Worm (Caenorhabditis elegans) whole organism, L3 larva: Measurements from ENCODE around the gene ins-17.

ENCODE experiments used
- R02D3.7 ChIP-seq: fragments of 150-350 bp; optimal IDR thresholded peaks from 2 replicates; lab custom pipeline; 2014; ENCODE audit warnings: missing biosample characterization, missing genetic modification characterization
- ZK546.5 ChIP-seq: sonication (generic microtip); optimal IDR thresholded peaks from 2 replicates; lab custom pipeline; 2017; ENCODE audit warnings: missing biosample characterization, missing genetic modification characterization
- aly-2 ChIP-seq: fragments of 150-350 bp; optimal IDR thresholded peaks from 2 replicates; lab custom pipeline; 2014; ENCODE audit warnings: missing biosample characterization, missing genetic modification characterization
- ama-1 ChIP-seq: fragments of 150-350 bp; optimal IDR thresholded peaks from 2 replicates; lab custom pipeline; 2018
- ceh-16 ChIP-seq: sonication (generic microtip); optimal IDR thresholded peaks from 2 replicates; lab custom pipeline; 2017; ENCODE audit warnings: missing biosample characterization, missing genetic modification characterization
- ceh-28 ChIP-seq: fragments of 150-350 bp; optimal IDR thresholded peaks from 2 replicates; lab custom pipeline; 2014; ENCODE audit warnings: missing biosample characterization, missing genetic modification reagents, missing genetic modification characterization
- ceh-82 ChIP-seq: fragments of 150-350 bp; optimal IDR thresholded peaks from 2 replicates; lab custom pipeline; 2014; ENCODE audit warnings: missing biosample characterization, missing genetic modification characterization
- ceh-9 ChIP-seq: sonication (generic microtip); optimal IDR thresholded peaks from 2 replicates; lab custom pipeline; 2018; ENCODE audit warnings: missing biosample characterization, missing genetic modification characterization
- daf-12 ChIP-seq: fragments of 150-350 bp; optimal IDR thresholded peaks from 2 replicates; lab custom pipeline; 2014; ENCODE audit warnings: missing biosample characterization, missing genetic modification reagents, missing genetic modification characterization
- egl-27 ChIP-seq: sonication (generic microtip); optimal IDR thresholded peaks from 4 replicates; lab custom pipeline; 2017; ENCODE audit warnings: missing biosample characterization, missing genetic modification reagents, missing genetic modification characterization
- egl-5 ChIP-seq: fragments of 150-350 bp; optimal IDR thresholded peaks from 2 replicates; lab custom pipeline; 2017; ENCODE audit warnings: missing biosample characterization, missing genetic modification reagents, missing genetic modification characterization, inconsistent platforms
- elt-1 ChIP-seq: fragments of 150-350 bp; optimal IDR thresholded peaks from 2 replicates; lab custom pipeline; 2014; ENCODE audit warnings: missing biosample characterization, missing genetic modification characterization
- elt-2 ChIP-seq: sonication (generic microtip); optimal IDR thresholded peaks from 2 replicates; lab custom pipeline; 2016; ENCODE audit warnings: missing genetic modification reagents, mild to moderate bottlenecking, missing genetic modification characterization, missing compliant biosample characterization
- elt-3 ChIP-seq, 3 experiments: fragments of 150-350 bp in 1 of 3; sonication (generic microtip) in 2 of 3; optimal IDR thresholded peaks; 2 replicates in 2 of 3; 4 replicates in 1 of 3; lab custom pipeline; 2014 to 2017; ENCODE audit warnings: missing biosample characterization in 3 of 3, missing genetic modification characterization in 3 of 3
- eor-1 ChIP-seq, 2 experiments: fragments of 150-350 bp; optimal IDR thresholded peaks; 2 replicates each; lab custom pipeline; 2014 to 2018; ENCODE audit warnings: missing biosample characterization in 2 of 2, missing genetic modification characterization in 2 of 2
- fkh-10 ChIP-seq: sonication (generic microtip); optimal IDR thresholded peaks from 2 replicates; lab custom pipeline; 2017; ENCODE audit warnings: missing biosample characterization, missing genetic modification reagents, missing genetic modification characterization
- fkh-2 ChIP-seq: fragments of 150-350 bp; optimal IDR thresholded peaks from 2 replicates; lab custom pipeline; 2014; ENCODE audit warnings: missing biosample characterization, missing genetic modification reagents, missing genetic modification characterization
- fos-1 ChIP-seq: fragments of 150-350 bp; optimal IDR thresholded peaks from 2 replicates; lab custom pipeline; 2014; ENCODE audit warnings: missing biosample characterization, missing genetic modification characterization
- hmg-11 ChIP-seq: sonication (generic microtip); optimal IDR thresholded peaks from 2 replicates; lab custom pipeline; 2016; ENCODE audit warnings: missing genetic modification characterization, missing compliant biosample characterization
- jun-1 ChIP-seq: fragments of 150-350 bp; optimal IDR thresholded peaks from 2 replicates; lab custom pipeline; 2014; ENCODE audit warnings: missing biosample characterization, missing genetic modification reagents, missing genetic modification characterization
- lin-15B ChIP-seq: fragments of 150-350 bp; optimal IDR thresholded peaks from 2 replicates; lab custom pipeline; 2014; ENCODE audit warnings: missing biosample characterization, missing genetic modification characterization
- lin-39 ChIP-seq: fragments of 150-350 bp; optimal IDR thresholded peaks from 2 replicates; lab custom pipeline; 2018; ENCODE audit warnings: missing biosample characterization, missing genetic modification reagents, missing genetic modification characterization
- lsy-12 ChIP-seq: sonication (generic microtip); optimal IDR thresholded peaks from 2 replicates; lab custom pipeline; 2016; ENCODE audit warnings: mild to moderate bottlenecking, missing genetic modification characterization, missing compliant biosample characterization
- mdl-1 ChIP-seq: fragments of 150-350 bp; optimal IDR thresholded peaks from 2 replicates; lab custom pipeline; 2014; ENCODE audit warnings: missing biosample characterization, missing genetic modification characterization
- mml-1 ChIP-seq: fragments of 150-350 bp; sonication (generic microtip); optimal IDR thresholded peaks from 3 replicates; lab custom pipeline; 2014; ENCODE audit warnings: missing biosample characterization, missing genetic modification characterization
- nfya-1 ChIP-seq: sonication (generic microtip); optimal IDR thresholded peaks from 2 replicates; lab custom pipeline; 2017; ENCODE audit warnings: missing genetic modification characterization, mild to moderate bottlenecking, missing compliant biosample characterization, antibody characterized with exemption, moderate library complexity; ENCODE audit not compliant: insufficient read depth
- nhr-11 ChIP-seq: fragments of 150-350 bp; optimal IDR thresholded peaks from 2 replicates; lab custom pipeline; 2014; ENCODE audit warnings: missing biosample characterization, missing genetic modification characterization
- nhr-12 ChIP-seq: fragments of 150-350 bp; optimal IDR thresholded peaks from 2 replicates; lab custom pipeline; 2014; ENCODE audit warnings: missing biosample characterization, missing genetic modification characterization
- nhr-23 ChIP-seq: fragments of 150-350 bp; optimal IDR thresholded peaks from 2 replicates; lab custom pipeline; 2014; ENCODE audit warnings: missing biosample characterization, missing genetic modification reagents, missing genetic modification characterization
- nhr-237 ChIP-seq: fragments of 150-350 bp; optimal IDR thresholded peaks from 2 replicates; lab custom pipeline; 2014; ENCODE audit warnings: missing biosample characterization, missing genetic modification characterization
- nhr-25 ChIP-seq: sonication (generic microtip); optimal IDR thresholded peaks from 2 replicates; lab custom pipeline; 2017; ENCODE audit warnings: missing biosample characterization, missing genetic modification characterization
- nhr-28 ChIP-seq: fragments of 150-350 bp; optimal IDR thresholded peaks from 2 replicates; lab custom pipeline; 2014; ENCODE audit warnings: missing biosample characterization, missing genetic modification characterization
- nhr-43 ChIP-seq: sonication (generic microtip); optimal IDR thresholded peaks from 2 replicates; lab custom pipeline; 2016; ENCODE audit warnings: mild to moderate bottlenecking, missing genetic modification characterization, missing compliant biosample characterization; ENCODE audit not compliant: poor library complexity, severe bottlenecking
- nhr-67 ChIP-seq: fragments of 150-350 bp; optimal IDR thresholded peaks from 2 replicates; lab custom pipeline; 2014; ENCODE audit warnings: missing biosample characterization, missing genetic modification characterization
- nhr-76 ChIP-seq: fragments of 150-350 bp; sonication (generic microtip); optimal IDR thresholded peaks from 5 replicates; lab custom pipeline; 2014; ENCODE audit warnings: missing biosample characterization, missing genetic modification characterization
- nhr-77 ChIP-seq: fragments of 150-350 bp; optimal IDR thresholded peaks from 2 replicates; lab custom pipeline; 2014; ENCODE audit warnings: missing biosample characterization, missing genetic modification characterization
- pha-4 ChIP-seq: fragments of 150-350 bp; optimal IDR thresholded peaks from 2 replicates; lab custom pipeline; 2014; ENCODE audit warnings: missing biosample characterization, missing genetic modification reagents, missing genetic modification characterization
- pqm-1 ChIP-seq: fragments of 150-350 bp; optimal IDR thresholded peaks from 2 replicates; lab custom pipeline; 2017; ENCODE audit warnings: missing biosample characterization, missing genetic modification characterization, inconsistent platforms
- sea-2 ChIP-seq: fragments of 150-350 bp; sonication (generic microtip); optimal IDR thresholded peaks from 4 replicates; lab custom pipeline; 2014; ENCODE audit warnings: missing biosample characterization, missing genetic modification reagents, missing genetic modification characterization
- skn-1 ChIP-seq: fragments of 150-350 bp; optimal IDR thresholded peaks from 2 replicates; lab custom pipeline; 2014; ENCODE audit warnings: missing biosample characterization, missing genetic modification characterization
- snpc-4 ChIP-seq: fragments of 150-350 bp; optimal IDR thresholded peaks from 2 replicates; lab custom pipeline; 2014; ENCODE audit warnings: missing biosample characterization, missing genetic modification characterization
- tbx-2 ChIP-seq: sonication (generic microtip); optimal IDR thresholded peaks from 2 replicates; lab custom pipeline; 2016; ENCODE audit warnings: mild to moderate bottlenecking, missing genetic modification characterization, missing compliant biosample characterization
- unc-39 ChIP-seq: sonication (generic microtip); optimal IDR thresholded peaks from 4 replicates; lab custom pipeline; 2017; ENCODE audit warnings: missing biosample characterization, missing genetic modification characterization
- unc-62 ChIP-seq: fragments of 150-350 bp; sonication (generic microtip); optimal IDR thresholded peaks from 4 replicates; lab custom pipeline; 2014; ENCODE audit warnings: missing biosample characterization, missing genetic modification reagents, missing genetic modification characterization
- zag-1 ChIP-seq: fragments of 150-350 bp; optimal IDR thresholded peaks from 2 replicates; lab custom pipeline; 2014; ENCODE audit warnings: missing biosample characterization, missing genetic modification characterization
- ztf-11 ChIP-seq: fragments of 150-350 bp; optimal IDR thresholded peaks from 2 replicates; lab custom pipeline; 2014; ENCODE audit warnings: missing biosample characterization, missing genetic modification characterization
- ztf-4 ChIP-seq: fragments of 150-350 bp; optimal IDR thresholded peaks from 2 replicates; lab custom pipeline; 2014; ENCODE audit warnings: missing biosample characterization, missing genetic modification characterization

The ins-17 gene

ce11 chrIII:4495685-4496084 is 18.3 kb upstream of the ins-17 start:
- TF ChIP-seq elt-3 (tag; optimal IDR thresholded peaks at IDR 0.05; lab: Kevin White, UChicago) (no peak), nfya-1 (tag; lab: Kevin White, UChicago) (peak; percentile 18)

DNA sequence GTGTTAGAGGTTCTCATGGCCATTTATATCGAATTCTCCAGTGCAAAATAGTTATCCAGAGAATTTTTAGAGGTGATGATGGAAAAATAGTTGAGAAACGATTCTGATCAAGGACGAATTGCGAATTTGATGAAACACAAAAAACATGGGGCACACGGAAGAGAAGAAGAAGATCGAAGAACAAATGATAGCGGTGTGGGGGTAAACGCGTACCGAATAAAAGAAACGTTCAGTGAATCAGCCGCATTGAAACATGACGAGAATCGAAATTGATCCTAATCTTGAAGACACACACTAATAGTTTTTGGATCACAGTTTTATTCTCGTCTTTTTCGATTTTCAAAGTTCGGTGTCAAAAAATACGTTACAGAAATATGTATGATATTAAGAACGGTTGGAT is 17.9 kb upstream of the ins-17 start:
- TF ChIP-seq nhr-43 (tag; lab: Kevin White, UChicago) (peak; percentile 46), ztf-4 (tag; lab: Kevin White, UChicago) (no peak), elt-2 (tag; lab: Kevin White, UChicago) (no peak), ceh-16 (tag; lab: Kevin White, UChicago) (no peak), nhr-25 (tag; lab: Kevin White, UChicago) (peak; percentile 68), skn-1 (no peak), nhr-28 (tag; lab: Kevin White, UChicago) (no peak), nhr-23 (tag; lab: Kevin White, UChicago) (peak; percentile 68), ceh-28 (tag; lab: Kevin White, UChicago) (no peak), ztf-11 (tag; lab: Kevin White, UChicago) (no peak), elt-1 (peak; percentile 77), ZK546.5 (no peak), snpc-4 (tag; lab: Kevin White, UChicago) (no peak), nhr-237 (no peak)
- TF ChIP-seq, all 47 proteins: peak for 4

ce11 chrIII:4494541-4495010 is 17.2 kb upstream of the ins-17 start:
- TF ChIP-seq skn-1, result no peak
- no peak for TF ChIP-seq hmg-11 (tag; lab: Kevin White, UChicago)
- no peak for TF ChIP-seq lin-39 (tag; lab: Kevin White, UChicago)
- no peak for TF ChIP-seq sea-2 (GFP tag; lab: Kevin White, UChicago)
- peak; percentile 16 for TF ChIP-seq mdl-1 (tag; lab: Kevin White, UChicago)
- peak; percentile 54 for TF ChIP-seq lsy-12 (tag; lab: Kevin White, UChicago)
- no peak for TF ChIP-seq fkh-10 (GFP tag; lab: Kevin White, UChicago)
- TF ChIP-seq pha-4, result peak; percentile 50
- no peak for TF ChIP-seq egl-27 (tag; lab: Kevin White, UChicago)
- TF ChIP-seq ceh-28 (tag; lab: Kevin White, UChicago), result peak; percentile 58
- no peak for TF ChIP-seq mml-1 (tag; lab: Kevin White, UChicago)
- no peak for TF ChIP-seq nhr-11
- TF ChIP-seq lin-15B (tag; lab: Kevin White, UChicago), result peak; percentile 9
- TF ChIP-seq nhr-67 (tag; lab: Kevin White, UChicago), result no peak
- no peak for TF ChIP-seq ceh-9 (tag; lab: Kevin White, UChicago)
- TF ChIP-seq ceh-82, result no peak
- TF ChIP-seq jun-1 (tag; lab: Kevin White, UChicago), result peak; percentile 83
- TF ChIP-seq nhr-77 (tag; lab: Kevin White, UChicago), result no peak
- TF ChIP-seq unc-62, result no peak
- TF ChIP-seq elt-2 (tag; lab: Kevin White, UChicago), result peak; percentile 78
- TF ChIP-seq nhr-25 (tag; lab: Kevin White, UChicago), result peak; percentile 74
- no peak for TF ChIP-seq ama-1 (lab: Kevin White, UChicago)
- peak; percentile 83 for TF ChIP-seq nhr-23 (tag; lab: Kevin White, UChicago)
- TF ChIP-seq elt-3 (tag; optimal IDR thresholded peaks at IDR 0.05; lab: Kevin White, UChicago), result peak; percentile 42 to 91 (median 89)
- no peak for TF ChIP-seq ztf-11 (tag; lab: Kevin White, UChicago)
- no peak for TF ChIP-seq egl-5 (tag; lab: Kevin White, UChicago)
- no peak for TF ChIP-seq tbx-2 (tag; lab: Kevin White, UChicago)
- TF ChIP-seq daf-12, result no peak
- TF ChIP-seq nhr-237, result no peak
- TF ChIP-seq ztf-4 (tag; lab: Kevin White, UChicago), result no peak
- TF ChIP-seq R02D3.7 (tag; lab: Kevin White, UChicago), result no peak
- no peak for TF ChIP-seq unc-39 (tag; lab: Kevin White, UChicago)
- no peak for TF ChIP-seq eor-1 (tag; optimal IDR thresholded peaks at IDR 0.05; lab: Kevin White, UChicago)
- no peak for TF ChIP-seq nhr-28 (tag; lab: Kevin White, UChicago)
- no peak for TF ChIP-seq nhr-12 (tag; lab: Kevin White, UChicago)
- no peak for TF ChIP-seq ceh-16 (tag; lab: Kevin White, UChicago)
- TF ChIP-seq aly-2 (tag; lab: Kevin White, UChicago), result no peak
- peak; percentile 37 for TF ChIP-seq nfya-1 (tag; lab: Kevin White, UChicago)
- TF ChIP-seq nhr-76 (tag; lab: Kevin White, UChicago), result no peak
- TF ChIP-seq zag-1 (tag; lab: Kevin White, UChicago), result no peak
- TF ChIP-seq pqm-1, result peak; percentile 69
- no peak for TF ChIP-seq snpc-4 (tag; lab: Kevin White, UChicago)
- TF ChIP-seq nhr-43 (tag; lab: Kevin White, UChicago), result peak; percentile 79
- no peak for TF ChIP-seq fkh-2 (tag; lab: Kevin White, UChicago)
- TF ChIP-seq elt-1, result no peak
- no peak for TF ChIP-seq fos-1 (tag; lab: Kevin White, UChicago)
- no peak for TF ChIP-seq ZK546.5
